Worm (Caenorhabditis elegans) whole organism, mixed stage, embryonic: ENCODE data around the gene B0524.2.

Experiments
- M03D4.4 ChIP-seq: sonication (generic microtip); optimal IDR thresholded peaks from 2 replicates; lab custom pipeline; 2017; ENCODE audit warnings: mild to moderate bottlenecking, missing genetic modification characterization, missing compliant biosample characterization
- bed-3 ChIP-seq: fragments of 200-800 bp; sonication (Bioruptor generic); optimal IDR thresholded peaks from 3 replicates; lab custom pipeline; 2018; ENCODE audit warnings: mild to moderate bottlenecking, missing genetic modification characterization, moderate library complexity, missing compliant biosample characterization
- blmp-1 ChIP-seq: fragments of 150-350 bp; optimal IDR thresholded peaks from 2 replicates; lab custom pipeline; 2014; ENCODE audit warnings: missing biosample characterization, missing genetic modification characterization
- ceh-39 ChIP-seq: fragments of 150-350 bp; optimal IDR thresholded peaks from 2 replicates; lab custom pipeline; 2014; ENCODE audit warnings: missing biosample characterization, missing genetic modification characterization
- ceh-83 ChIP-seq: fragments of 200-800 bp; sonication (Bioruptor generic); optimal IDR thresholded peaks from 2 replicates; lab custom pipeline; 2018; ENCODE audit warnings: mild to moderate bottlenecking, missing genetic modification characterization, missing compliant biosample characterization
- cnd-1 ChIP-seq: fragments of 200-800 bp; sonication (Bioruptor generic); optimal IDR thresholded peaks from 2 replicates; lab custom pipeline; 2018; ENCODE audit warnings: mild to moderate bottlenecking, missing genetic modification characterization, missing compliant biosample characterization
- drap-1 ChIP-seq: fragments of 200-800 bp; sonication (Bioruptor generic); optimal IDR thresholded peaks from 3 replicates; lab custom pipeline; 2018; ENCODE audit warnings: mild to moderate bottlenecking, missing genetic modification characterization, missing compliant biosample characterization
- elt-3 ChIP-seq: fragments of 150-350 bp; optimal IDR thresholded peaks from 2 replicates; lab custom pipeline; 2014; ENCODE audit warnings: missing biosample characterization, missing genetic modification characterization
- flh-1 ChIP-seq: fragments of 200-800 bp; sonication (Bioruptor generic); optimal IDR thresholded peaks from 2 replicates; lab custom pipeline; 2018; ENCODE audit warnings: mild to moderate bottlenecking, missing genetic modification characterization, moderate library complexity, missing compliant biosample characterization
- ham-2 ChIP-seq: fragments of 200-800 bp; sonication (Bioruptor generic); optimal IDR thresholded peaks from 2 replicates; lab custom pipeline; 2018; ENCODE audit warnings: mild to moderate bottlenecking, missing genetic modification characterization, missing compliant biosample characterization
- hlh-1 ChIP-seq: fragments of 150-350 bp; optimal IDR thresholded peaks from 2 replicates; lab custom pipeline; 2014; ENCODE audit warnings: missing biosample characterization, missing genetic modification reagents, missing genetic modification characterization
- lin-13 ChIP-seq: fragments of 150-350 bp; optimal IDR thresholded peaks from 2 replicates; lab custom pipeline; 2014; ENCODE audit warnings: missing biosample characterization, missing genetic modification characterization
- lsy-2 ChIP-seq: fragments of 150-350 bp; optimal IDR thresholded peaks from 2 replicates; lab custom pipeline; 2014; ENCODE audit warnings: missing biosample characterization, missing genetic modification characterization
- mab-5 ChIP-seq: fragments of 150-350 bp; optimal IDR thresholded peaks from 2 replicates; lab custom pipeline; 2014; ENCODE audit warnings: missing biosample characterization, missing genetic modification characterization
- mep-1 ChIP-seq: fragments of 150-350 bp; optimal IDR thresholded peaks from 2 replicates; lab custom pipeline; 2017; ENCODE audit warnings: missing biosample characterization, missing genetic modification reagents, missing genetic modification characterization, inconsistent platforms
- mls-2 ChIP-seq: sonication (generic microtip); optimal IDR thresholded peaks from 2 replicates; lab custom pipeline; 2016; ENCODE audit warnings: mild to moderate bottlenecking, missing genetic modification characterization, moderate library complexity, missing compliant biosample characterization
- nhr-2 ChIP-seq: fragments of 150-350 bp; optimal IDR thresholded peaks from 2 replicates; lab custom pipeline; 2014; ENCODE audit warnings: missing biosample characterization, missing genetic modification characterization
- nhr-237 ChIP-seq: fragments of 150-350 bp; optimal IDR thresholded peaks from 2 replicates; lab custom pipeline; 2014; ENCODE audit warnings: missing biosample characterization, missing genetic modification characterization
- nhr-76 ChIP-seq: sonication (generic microtip); optimal IDR thresholded peaks from 2 replicates; lab custom pipeline; 2017; ENCODE audit warnings: missing biosample characterization, missing genetic modification characterization
- sem-2 ChIP-seq: fragments of 200-800 bp; sonication (Bioruptor generic); optimal IDR thresholded peaks from 2 replicates; lab custom pipeline; 2018; ENCODE audit warnings: mild to moderate bottlenecking, missing genetic modification characterization, missing compliant biosample characterization
- snpc-4 ChIP-seq: fragments of 150-350 bp; optimal IDR thresholded peaks from 2 replicates; lab custom pipeline; 2014; ENCODE audit warnings: missing biosample characterization, missing genetic modification characterization
- sptf-1 ChIP-seq: sonication (generic microtip); optimal IDR thresholded peaks from 2 replicates; lab custom pipeline; 2017; ENCODE audit warnings: mild to moderate bottlenecking, missing genetic modification characterization, moderate library complexity, missing compliant biosample characterization
- tbx-8 ChIP-seq: fragments of 200-800 bp; sonication (Bioruptor generic); optimal IDR thresholded peaks from 2 replicates; lab custom pipeline; 2018; ENCODE audit warnings: mild to moderate bottlenecking, missing genetic modification characterization, moderate library complexity, missing compliant biosample characterization
- unc-120 ChIP-seq: sonication (generic microtip); optimal IDR thresholded peaks from 2 replicates; lab custom pipeline; 2017; ENCODE audit warnings: missing genetic modification characterization, missing compliant biosample characterization; ENCODE audit not compliant: poor library complexity, severe bottlenecking
- unc-39 ChIP-seq: fragments of 150-350 bp; optimal IDR thresholded peaks from 2 replicates; lab custom pipeline; 2014; ENCODE audit warnings: missing biosample characterization, missing genetic modification characterization
- unc-62 ChIP-seq: fragments of 150-350 bp; optimal IDR thresholded peaks from 2 replicates; lab custom pipeline; 2014; ENCODE audit warnings: missing biosample characterization, missing genetic modification reagents, missing genetic modification characterization
- zip-8 ChIP-seq: fragments of 150-350 bp; optimal IDR thresholded peaks from 2 replicates; lab custom pipeline; 2014; ENCODE audit warnings: missing biosample characterization, missing genetic modification characterization
- ztf-11 ChIP-seq: fragments of 150-350 bp; optimal IDR thresholded peaks from 2 replicates; lab custom pipeline; 2014; ENCODE audit warnings: missing biosample characterization, missing genetic modification characterization

Gene B0524.2

DNA sequence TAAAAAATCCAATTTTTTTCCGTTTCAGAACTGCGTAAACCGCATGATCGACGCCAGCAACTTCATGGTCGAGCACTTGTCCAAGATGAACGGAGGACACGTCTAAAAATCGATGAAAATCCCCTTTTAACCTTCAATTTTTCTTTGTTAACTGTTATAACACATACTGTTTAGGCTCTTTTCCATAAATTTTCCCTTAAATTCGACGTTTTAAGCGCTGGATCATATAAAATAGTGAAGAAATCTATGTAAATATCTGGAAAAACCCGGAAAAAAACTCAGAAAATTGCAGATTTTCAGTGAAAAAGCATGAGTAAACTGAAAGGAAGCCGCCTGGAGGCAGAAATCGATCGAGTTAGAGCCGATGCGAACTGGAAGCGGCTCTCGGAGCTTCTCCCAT lies 33.7 kb upstream of the B0524.2 start, which contains the start of gene ttc-7:
Gene ttc-7 (plus strand): TSS at position 301 of the 400 bp plus-strand sequence.
- TF ChIP-seq drap-1 (GFP tag; lab: Kevin White, UChicago) (no peak), unc-62 (no peak), elt-3 (tag; lab: Kevin White, UChicago) (no peak), sem-2 (GFP tag; lab: Kevin White, UChicago) (no peak), mab-5 (no peak), unc-39 (tag; lab: Kevin White, UChicago) (no peak), bed-3 (GFP tag; lab: Kevin White, UChicago) (no peak), blmp-1 (tag; lab: Kevin White, UChicago) (no peak), unc-120 (no peak), ceh-83 (GFP tag; lab: Kevin White, UChicago) (no peak), ceh-39 (tag; lab: Kevin White, UChicago) (no peak), sptf-1 (no peak), zip-8 (tag; lab: Kevin White, UChicago) (no peak), tbx-8 (GFP tag; lab: Kevin White, UChicago) (no peak), cnd-1 (tag; lab: Kevin White, UChicago) (no peak), flh-1 (GFP tag; lab: Kevin White, UChicago) (no peak), nhr-76 (tag; lab: Kevin White, UChicago) (no peak), ztf-11 (tag; lab: Kevin White, UChicago) (no peak), mls-2 (tag; lab: Kevin White, UChicago) (no peak), nhr-2 (tag; lab: Kevin White, UChicago) (no peak)
- TF ChIP-seq, all 35 proteins: peak for 0

DNA sequence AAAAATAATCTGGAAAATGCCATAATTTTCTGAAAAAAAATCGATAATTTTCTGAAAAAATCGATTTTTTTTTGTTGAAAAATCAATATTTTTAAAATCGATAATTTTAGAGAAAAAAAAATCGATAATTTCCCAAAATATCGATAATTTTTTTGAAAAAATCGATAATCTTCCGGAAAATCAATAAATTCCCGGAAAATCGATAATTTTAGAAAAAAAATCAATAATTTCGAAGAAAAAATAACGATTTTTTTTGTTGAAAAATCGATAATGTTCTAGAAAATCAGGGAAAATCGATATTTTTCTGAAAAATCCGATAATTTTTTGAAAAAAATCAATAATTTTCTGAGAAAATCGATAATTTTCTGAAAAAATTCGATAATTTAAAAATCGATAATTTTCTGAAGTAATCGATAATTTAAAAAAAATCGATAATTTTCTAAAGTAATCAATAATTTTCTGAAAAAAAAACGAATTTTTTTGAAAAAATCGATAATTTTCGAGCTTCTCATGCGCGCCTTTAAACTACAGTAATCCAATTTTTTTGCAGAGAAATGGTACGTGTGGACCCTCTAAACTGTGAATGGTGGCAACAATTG lies 17.5 kb upstream of the B0524.2 start:
- no peak for TF ChIP-seq mep-1 (tag; lab: Kevin White, UChicago)
- no peak for TF ChIP-seq flh-1 (GFP tag; lab: Kevin White, UChicago)
- TF ChIP-seq mls-2 (tag; lab: Kevin White, UChicago): no peak
- no peak for TF ChIP-seq cnd-1 (tag; lab: Kevin White, UChicago)
- TF ChIP-seq nhr-237 (tag; lab: Kevin White, UChicago): no peak
- TF ChIP-seq, all 35 proteins: peak for 0

DNA sequence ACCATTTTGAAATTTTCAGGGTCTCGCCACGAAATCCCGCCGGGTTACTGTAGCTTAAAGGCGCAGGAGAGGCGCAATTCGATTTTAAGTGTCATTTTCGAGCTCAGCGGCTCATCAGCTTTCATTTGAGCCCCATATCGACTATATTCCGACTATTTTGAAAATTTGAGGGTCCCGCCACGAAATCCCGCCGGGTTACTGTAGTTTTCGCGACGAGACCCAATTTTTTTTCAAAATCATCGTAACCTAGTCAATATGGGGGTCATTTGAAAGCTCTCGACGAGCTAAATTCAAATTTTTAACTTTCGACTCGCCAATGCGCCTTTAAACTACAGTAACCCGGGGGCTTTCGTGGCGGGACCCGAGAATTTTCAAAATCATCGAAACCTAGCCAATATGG lies 16.7 kb upstream of the B0524.2 start:
- TF ChIP-seq sem-2 (GFP tag; lab: Kevin White, UChicago): no peak
- TF ChIP-seq zip-8 (tag; lab: Kevin White, UChicago): no peak
- TF ChIP-seq unc-39 (tag; lab: Kevin White, UChicago): no peak
- TF ChIP-seq sptf-1: no peak
- TF ChIP-seq nhr-2 (tag; lab: Kevin White, UChicago): no peak
- TF ChIP-seq lsy-2 (tag; lab: Kevin White, UChicago): peak; percentile 75

DNA sequence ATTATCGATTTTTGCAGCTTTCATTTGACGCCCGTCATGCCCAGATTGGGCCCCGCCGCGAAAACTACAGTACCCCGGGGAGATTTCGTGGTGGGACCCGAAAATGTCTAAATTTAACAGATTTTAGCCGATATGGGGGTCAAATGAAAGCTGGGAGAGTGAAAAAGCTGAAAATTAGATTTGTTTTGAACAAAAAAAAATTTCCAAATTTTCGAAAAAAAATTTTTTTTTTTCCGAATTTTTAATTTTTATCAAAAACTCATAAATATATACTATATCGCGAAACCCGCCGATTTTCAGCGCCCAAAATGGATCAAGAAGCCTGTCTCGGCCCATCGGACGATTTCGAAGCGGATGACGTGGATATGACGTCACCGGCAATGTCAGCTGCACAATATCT lies 15.8 kb upstream of the B0524.2 start, which contains the start of gene smi-1:
Gene smi-1 (plus strand): TSS at position 301 of the 400 bp plus-strand sequence.
- TF ChIP-seq ceh-83 (GFP tag; lab: Kevin White, UChicago): peak; percentile 17
- no peak for TF ChIP-seq hlh-1
- TF ChIP-seq zip-8 (tag; lab: Kevin White, UChicago): peak; percentile 39

DNA sequence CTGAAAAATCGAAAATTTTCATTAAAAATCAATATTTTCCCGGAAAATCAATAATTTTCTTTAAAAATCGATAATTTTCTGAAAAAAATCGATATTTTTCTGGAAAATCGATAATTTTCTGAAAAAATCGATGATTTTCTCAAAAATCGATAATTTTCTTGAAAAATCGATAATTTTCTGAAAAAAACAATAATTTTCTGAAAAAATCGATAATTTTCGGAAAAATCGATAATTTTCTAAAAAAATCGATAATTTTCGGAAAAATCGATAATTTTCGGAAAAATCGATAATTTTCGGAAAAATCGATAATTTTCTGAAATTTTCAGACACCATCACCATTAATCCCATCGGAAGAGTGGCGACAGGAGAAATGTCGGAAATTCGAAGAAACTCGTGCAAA lies 14.9 kb upstream of the B0524.2 start:
- TF ChIP-seq mls-2 (tag; lab: Kevin White, UChicago): no peak
- no peak for TF ChIP-seq M03D4.4 (tag; lab: Kevin White, UChicago)
- TF ChIP-seq snpc-4 (tag; lab: Kevin White, UChicago): no peak
- no peak for TF ChIP-seq bed-3 (GFP tag; lab: Kevin White, UChicago)
- no peak for TF ChIP-seq ztf-11 (tag; lab: Kevin White, UChicago)
- TF ChIP-seq elt-3 (tag; lab: Kevin White, UChicago): no peak
- TF ChIP-seq unc-39 (tag; lab: Kevin White, UChicago): no peak

DNA sequence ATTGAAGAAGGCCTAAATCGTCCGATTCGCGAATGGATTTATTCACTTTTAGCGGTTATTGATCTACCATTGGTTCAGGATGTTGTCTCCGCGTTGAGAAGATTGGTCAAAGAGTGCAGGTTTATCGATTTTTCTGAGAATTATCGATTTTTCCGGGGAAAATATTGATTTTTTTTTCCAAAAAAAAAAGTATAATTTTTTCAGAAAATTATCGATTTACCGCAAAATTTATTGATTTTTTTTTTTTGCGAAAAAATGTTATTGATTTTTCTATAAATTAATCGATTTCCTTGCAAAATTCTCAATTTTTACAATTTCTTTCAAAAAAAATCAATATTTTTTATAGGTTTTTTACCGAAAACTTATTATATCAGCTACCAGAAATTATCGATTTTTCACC lies 13.6 kb upstream of the B0524.2 start:
- TF ChIP-seq ham-2 (GFP tag; lab: Kevin White, UChicago): no peak
- TF ChIP-seq unc-120: no peak
- no peak for TF ChIP-seq elt-3 (tag; lab: Kevin White, UChicago)
- TF ChIP-seq ztf-11 (tag; lab: Kevin White, UChicago): no peak
- TF ChIP-seq bed-3 (GFP tag; lab: Kevin White, UChicago): no peak
- no peak for TF ChIP-seq lin-13 (tag; lab: Kevin White, UChicago)
- TF ChIP-seq, all 35 proteins: peak for 0
